Fruit fly (Drosophila melanogaster): Measurements from ENCODE around the gene Jhbp5.

The Jhbp5 gene

dm6 chr3R:16006806-16007556, 38.9 kb downstream of the Jhbp5 start:
- TF ChIP-seq Sin3A (optimal IDR thresholded peaks at IDR 0.05) (no peak), ttk (optimal IDR thresholded peaks at IDR 0.05) (no peak), psq (optimal IDR thresholded peaks at IDR 0.05) (no peak), insv (optimal IDR thresholded peaks at IDR 0.05) (no peak), h (optimal IDR thresholded peaks at IDR 0.05) (no peak), Myc (optimal IDR thresholded peaks at IDR 0.05) (no peak)

dm6 chr3R:16005943-16006342, 40.0 kb downstream of the Jhbp5 start:
- TF ChIP-seq h (optimal IDR thresholded peaks at IDR 0.05) (no peak), insv (optimal IDR thresholded peaks at IDR 0.05) (no peak)

- TF ChIP-seq ttk (optimal IDR thresholded peaks at IDR 0.05) (no peak), insv (optimal IDR thresholded peaks at IDR 0.05) (no peak), Myc (optimal IDR thresholded peaks at IDR 0.05) (no peak), Sin3A (optimal IDR thresholded peaks at IDR 0.05) (no peak), h (optimal IDR thresholded peaks at IDR 0.05) (no peak), psq (optimal IDR thresholded peaks at IDR 0.05) (no peak)
These were observed 41.0 kb downstream of the Jhbp5 start for dm6 chr3R:16004691-16005474.

dm6 chr3R:16004015-16004414, 41.9 kb downstream of the Jhbp5 start:
- TF ChIP-seq h (optimal IDR thresholded peaks at IDR 0.05) (no peak), psq (optimal IDR thresholded peaks at IDR 0.05) (no peak), Sin3A (optimal IDR thresholded peaks at IDR 0.05) (no peak), ttk (optimal IDR thresholded peaks at IDR 0.05) (no peak), Myc (optimal IDR thresholded peaks at IDR 0.05) (no peak), insv (optimal IDR thresholded peaks at IDR 0.05) (no peak)

dm6 chr3R:15998972-15999721, 46.8 kb downstream of the Jhbp5 start:
- TF ChIP-seq ttk (optimal IDR thresholded peaks at IDR 0.05) (no peak), Myc (optimal IDR thresholded peaks at IDR 0.05) (no peak), Sin3A (optimal IDR thresholded peaks at IDR 0.05) (no peak), insv (optimal IDR thresholded peaks at IDR 0.05) (no peak), h (optimal IDR thresholded peaks at IDR 0.05) (no peak), psq (optimal IDR thresholded peaks at IDR 0.05) (no peak)

Measured in Kc167 (cell line).